Fruit fly (Drosophila melanogaster) S2 (cell line): ENCODE results near the gene CG11131.

Experiments used
- CG8478 ChIP-seq: fragments of >200 bp; optimal IDR thresholded peaks from 2 replicates; lab custom pipeline; 2018
- CTCF ChIP-seq, 2 experiments: fragments of >200 bp; optimal IDR thresholded peaks; 2 replicates each; lab custom pipeline; 2018

The CG11131 gene

dm6 chr3L:22877934-22878333 lies 20.6 kb upstream of the CG11131 start:
- TF ChIP-seq CG8478 (no peak), CTCF (optimal IDR thresholded peaks at IDR 0.05; lab: Kevin White, UChicago) (no peak)

- no peak for TF ChIP-seq CG8478
- no peak for TF ChIP-seq CTCF (optimal IDR thresholded peaks at IDR 0.05; lab: Kevin White, UChicago)
Observed at dm6 chr3L:22878723-22879343, 19.7 kb upstream of the CG11131 start, which contains the start of the genes Chro and Ssl1. TSS of gene Chro (minus strand) at chr3L:22878984. TSS of gene Ssl1 (plus strand) at chr3L:22879089.

- no peak for TF ChIP-seq CTCF (optimal IDR thresholded peaks at IDR 0.05; lab: Kevin White, UChicago)
Observed at dm6 chr3L:22879344-22879723, 19.2 kb upstream of the CG11131 start.

dm6 chr3L:22880914-22881313 lies 17.6 kb upstream of the CG11131 start, which contains the start of gene slif:
TSS of gene slif (plus strand) at chr3L:22881045.
- TF ChIP-seq CG8478 (no peak), CTCF (optimal IDR thresholded peaks at IDR 0.05; lab: Kevin White, UChicago) (no peak)

- TF ChIP-seq CG8478 (no peak), CTCF (optimal IDR thresholded peaks at IDR 0.05; lab: Kevin White, UChicago) (no peak)
Observed at dm6 chr3L:22883649-22884048, 14.9 kb upstream of the CG11131 start.

dm6 chr3L:22884481-22884880 lies 14.1 kb upstream of the CG11131 start:
- TF ChIP-seq CTCF (optimal IDR thresholded peaks at IDR 0.05; lab: Kevin White, UChicago), result no peak
- no peak for TF ChIP-seq CG8478

dm6 chr3L:22885843-22886242 lies 12.7 kb upstream of the CG11131 start:
- no peak for TF ChIP-seq CTCF (optimal IDR thresholded peaks at IDR 0.05; lab: Kevin White, UChicago)
- TF ChIP-seq CG8478, result no peak

dm6 chr3L:22886939-22887338 lies 11.6 kb upstream of the CG11131 start:
- TF ChIP-seq CTCF (optimal IDR thresholded peaks at IDR 0.05; lab: Kevin White, UChicago), result no peak
- TF ChIP-seq CG8478, result no peak

- TF ChIP-seq CG8478, result no peak
- TF ChIP-seq CTCF (optimal IDR thresholded peaks at IDR 0.05; lab: Kevin White, UChicago), result no peak
Observed at dm6 chr3L:22887677-22888076, 10.9 kb upstream of the CG11131 start.

dm6 chr3L:22888591-22889258 lies 9.8 kb upstream of the CG11131 start:
- no peak for TF ChIP-seq CTCF (optimal IDR thresholded peaks at IDR 0.05; lab: Kevin White, UChicago)
- TF ChIP-seq CG8478, result no peak

- TF ChIP-seq CG8478, result no peak
- no peak for TF ChIP-seq CTCF (optimal IDR thresholded peaks at IDR 0.05; lab: Kevin White, UChicago)
Observed at dm6 chr3L:22890024-22890423, 8.5 kb upstream of the CG11131 start.

- TF ChIP-seq CG8478 (no peak), CTCF (optimal IDR thresholded peaks at IDR 0.05; lab: Kevin White, UChicago) (no peak)
Observed at dm6 chr3L:22891009-22891408, 7.5 kb upstream of the CG11131 start.

- TF ChIP-seq CG8478 (no peak), CTCF (optimal IDR thresholded peaks at IDR 0.05; lab: Kevin White, UChicago) (peak; percentile 0 to 31)
Observed at dm6 chr3L:22894689-22895283, 3.8 kb upstream of the CG11131 start.

- TF ChIP-seq CG8478 (no peak), CTCF (optimal IDR thresholded peaks at IDR 0.05; lab: Kevin White, UChicago) (no peak)
Observed at dm6 chr3L:22901612-22902011, 3.1 kb downstream of the CG11131 start, which contains the start of gene BoYb. TSS of gene BoYb (plus strand) at chr3L:22901912.

dm6 chr3L:22909325-22909904 lies 10.9 kb downstream of the CG11131 start:
- no peak for TF ChIP-seq CTCF (optimal IDR thresholded peaks at IDR 0.05; lab: Kevin White, UChicago)
- no peak for TF ChIP-seq CG8478
